Worm (Caenorhabditis elegans) whole organism, L3 larva: Measurements from ENCODE around the gene ptl-1.

Experiments used
- ZK546.5 ChIP-seq: sonication (generic microtip); optimal IDR thresholded peaks from 2 replicates; lab custom pipeline; 2017; ENCODE audit warnings: missing biosample characterization, missing genetic modification characterization
- ceh-16 ChIP-seq: sonication (generic microtip); optimal IDR thresholded peaks from 2 replicates; lab custom pipeline; 2017; ENCODE audit warnings: missing biosample characterization, missing genetic modification characterization
- ceh-82 ChIP-seq: fragments of 150-350 bp; optimal IDR thresholded peaks from 2 replicates; lab custom pipeline; 2014; ENCODE audit warnings: missing biosample characterization, missing genetic modification characterization
- elt-1 ChIP-seq: fragments of 150-350 bp; optimal IDR thresholded peaks from 2 replicates; lab custom pipeline; 2014; ENCODE audit warnings: missing biosample characterization, missing genetic modification characterization
- elt-2 ChIP-seq: sonication (generic microtip); optimal IDR thresholded peaks from 2 replicates; lab custom pipeline; 2016; ENCODE audit warnings: missing genetic modification reagents, mild to moderate bottlenecking, missing genetic modification characterization, missing compliant biosample characterization
- lin-15B ChIP-seq: fragments of 150-350 bp; optimal IDR thresholded peaks from 2 replicates; lab custom pipeline; 2014; ENCODE audit warnings: missing biosample characterization, missing genetic modification characterization
- mdl-1 ChIP-seq: fragments of 150-350 bp; optimal IDR thresholded peaks from 2 replicates; lab custom pipeline; 2014; ENCODE audit warnings: missing biosample characterization, missing genetic modification characterization
- mml-1 ChIP-seq: fragments of 150-350 bp; sonication (generic microtip); optimal IDR thresholded peaks from 3 replicates; lab custom pipeline; 2014; ENCODE audit warnings: missing biosample characterization, missing genetic modification characterization
- nhr-11 ChIP-seq: fragments of 150-350 bp; optimal IDR thresholded peaks from 2 replicates; lab custom pipeline; 2014; ENCODE audit warnings: missing biosample characterization, missing genetic modification characterization
- nhr-12 ChIP-seq: fragments of 150-350 bp; optimal IDR thresholded peaks from 2 replicates; lab custom pipeline; 2014; ENCODE audit warnings: missing biosample characterization, missing genetic modification characterization
- nhr-237 ChIP-seq: fragments of 150-350 bp; optimal IDR thresholded peaks from 2 replicates; lab custom pipeline; 2014; ENCODE audit warnings: missing biosample characterization, missing genetic modification characterization
- snpc-4 ChIP-seq: fragments of 150-350 bp; optimal IDR thresholded peaks from 2 replicates; lab custom pipeline; 2014; ENCODE audit warnings: missing biosample characterization, missing genetic modification characterization

- TF ChIP-seq elt-2, result no peak
- no peak for TF ChIP-seq snpc-4 (tag; lab: Kevin White, UChicago)
- TF ChIP-seq mdl-1, result no peak
- no peak for TF ChIP-seq ceh-16 (tag; lab: Kevin White, UChicago)
- no peak for TF ChIP-seq lin-15B (tag; lab: Kevin White, UChicago)
- no peak for TF ChIP-seq elt-1 (tag; lab: Kevin White, UChicago)
- TF ChIP-seq ceh-82 (tag; lab: Kevin White, UChicago), result no peak
- no peak for TF ChIP-seq nhr-12 (tag; lab: Kevin White, UChicago)
- no peak for TF ChIP-seq mml-1
- TF ChIP-seq nhr-11 (tag; lab: Kevin White, UChicago), result no peak
- TF ChIP-seq ZK546.5, result no peak
- TF ChIP-seq nhr-237 (tag; lab: Kevin White, UChicago), result no peak
These were observed 13.8 kb downstream of the ptl-1 start, which contains the start of gene alh-11 for ce11 chrIII:778771-779170.
